Fruit fly (Drosophila melanogaster) whole organism, embryonic: ENCODE results near the gene Nsf2.

Experiments used
- C15 ChIP-seq: fragments of 200-800 bp; sonication (Bioruptor generic); IDR thresholded peaks from 3 replicates; pipeline ENCODE4 v1.3.6; 2022; ENCODE audit warnings: missing biosample characterization, missing genetic modification characterization
- CG10147 ChIP-seq: fragments of 200-800 bp; sonication (Bioruptor generic); optimal IDR thresholded peaks from 2 replicates; lab custom pipeline; 2019; ENCODE audit warnings: missing biosample characterization, mild to moderate bottlenecking, missing genetic modification characterization, moderate library complexity
- CG10209 ChIP-seq: fragments of 200-800 bp; sonication (Bioruptor generic); optimal IDR thresholded peaks from 3 replicates; lab custom pipeline; 2017; ENCODE audit warnings: missing biosample characterization, mild to moderate bottlenecking, missing genetic modification characterization, missing genetic modification reagents
- CG13624 ChIP-seq: fragments of 200-800 bp; sonication (Bioruptor generic); optimal IDR thresholded peaks from 2 replicates; lab custom pipeline; 2016; ENCODE audit warnings: missing biosample characterization, missing genetic modification characterization
- CG14710 ChIP-seq: fragments of 200-800 bp; sonication (Bioruptor generic); optimal IDR thresholded peaks from 3 replicates; lab custom pipeline; 2019; ENCODE audit warnings: missing biosample characterization, mild to moderate bottlenecking, missing genetic modification characterization, moderate library complexity
- CG14860 ChIP-seq: fragments of 200-800 bp; sonication (Bioruptor generic); IDR thresholded peaks from 3 replicates; pipeline ENCODE4 v1.3.6; 2022; ENCODE audit warnings: missing biosample characterization, missing genetic modification characterization; ENCODE audit not compliant: partially characterized antibody
- CG15601 ChIP-seq: fragments of 200-800 bp; sonication (Bioruptor generic); optimal IDR thresholded peaks from 3 replicates; lab custom pipeline; 2019; ENCODE audit warnings: missing biosample characterization, mild to moderate bottlenecking, missing genetic modification characterization, moderate library complexity
- CG15696 ChIP-seq: fragments of 200-800 bp; sonication (Bioruptor generic); optimal IDR thresholded peaks from 2 replicates; lab custom pipeline; 2019; ENCODE audit warnings: missing biosample characterization, mild to moderate bottlenecking, missing genetic modification characterization, moderate library complexity
- CG1603 ChIP-seq: fragments of 200-800 bp; sonication (Bioruptor generic); optimal IDR thresholded peaks from 2 replicates; lab custom pipeline; 2019; ENCODE audit warnings: missing biosample characterization, mild to moderate bottlenecking, missing genetic modification characterization, moderate library complexity
- CG18599 ChIP-seq: fragments of 200-800 bp; sonication (Bioruptor generic); optimal IDR thresholded peaks from 3 replicates; lab custom pipeline; 2017; ENCODE audit warnings: missing biosample characterization, missing genetic modification characterization, mild to moderate bottlenecking, moderate library complexity, missing genetic modification reagents
- CG31224 ChIP-seq: fragments of 200-800 bp; sonication (Bioruptor generic); IDR thresholded peaks from 2 replicates; pipeline ENCODE4 v1.3.6; 2022; ENCODE audit warnings: missing biosample characterization, missing genetic modification characterization
- CG32767 ChIP-seq: fragments of 200-800 bp; sonication (Bioruptor generic); IDR thresholded peaks from 2 replicates; pipeline ENCODE4 v1.3.6; 2022; ENCODE audit warnings: missing biosample characterization, missing genetic modification characterization
- CG33557 ChIP-seq: fragments of 200-800 bp; sonication (Bioruptor generic); optimal IDR thresholded peaks from 2 replicates; lab custom pipeline; 2019; ENCODE audit warnings: missing biosample characterization, mild to moderate bottlenecking, missing genetic modification characterization, moderate library complexity
- CG42726 ChIP-seq: fragments of 200-800 bp; sonication (Bioruptor generic); IDR thresholded peaks from 2 replicates; pipeline ENCODE4 v1.3.6; 2022; ENCODE audit warnings: missing biosample characterization, missing genetic modification characterization; ENCODE audit not compliant: partially characterized antibody
- CG4730 ChIP-seq: fragments of 200-800 bp; sonication (Bioruptor generic); IDR thresholded peaks from 2 replicates; pipeline ENCODE4 v1.3.6; 2022; ENCODE audit warnings: missing biosample characterization, missing genetic modification characterization
- CG6765 ChIP-seq: fragments of 200-800 bp; sonication (Bioruptor generic); optimal IDR thresholded peaks from 3 replicates; lab custom pipeline; 2017; ENCODE audit warnings: missing biosample characterization, mild to moderate bottlenecking, missing genetic modification characterization
- CG6854 ChIP-seq: fragments of 200-800 bp; sonication (Bioruptor generic); optimal IDR thresholded peaks from 3 replicates; lab custom pipeline; 2017; ENCODE audit warnings: missing biosample characterization, mild to moderate bottlenecking, missing genetic modification characterization
- CG7963 ChIP-seq: fragments of 200-800 bp; sonication (Bioruptor generic); IDR thresholded peaks from 3 replicates; pipeline ENCODE4 v1.3.6; 2022; ENCODE audit warnings: missing biosample characterization, missing genetic modification characterization; ENCODE audit not compliant: partially characterized antibody
- CG9609 ChIP-seq: fragments of 200-800 bp; sonication (Bioruptor generic); optimal IDR thresholded peaks from 3 replicates; lab custom pipeline; 2016; ENCODE audit warnings: missing biosample characterization, missing genetic modification characterization
- CG9932 ChIP-seq: fragments of 200-800 bp; sonication (Bioruptor generic); IDR thresholded peaks from 2 replicates; pipeline ENCODE4 v1.3.6; 2022; ENCODE audit warnings: missing biosample characterization, missing genetic modification characterization
- D19A ChIP-seq: fragments of 200-800 bp; optimal IDR thresholded peaks from 3 replicates; lab custom pipeline; 2019; ENCODE audit warnings: missing biosample characterization, mild to moderate bottlenecking, missing genetic modification characterization, moderate library complexity
- Dip3 ChIP-seq: fragments of 200-800 bp; sonication (Bioruptor generic); optimal IDR thresholded peaks from 3 replicates; lab custom pipeline; 2016; ENCODE audit warnings: missing biosample characterization, missing genetic modification characterization
- Eip74EF ChIP-seq, 2 experiments: fragments of 200-800 bp in 1 of 2; fragments of >200 bp in 1 of 2; sonication (Bioruptor generic) in 1 of 2; optimal IDR thresholded peaks; 2 replicates each; lab custom pipeline; 2017 to 2019; ENCODE audit warnings: missing biosample characterization in 2 of 2, missing genetic modification characterization in 2 of 2, mild to moderate bottlenecking in 1 of 2, moderate library complexity in 1 of 2
- HLH3B ChIP-seq: fragments of 200-800 bp; sonication (Bioruptor generic); IDR thresholded peaks from 2 replicates; pipeline ENCODE4 v1.3.6; 2022; ENCODE audit warnings: missing biosample characterization, missing genetic modification characterization
- Rfx ChIP-seq: fragments of 200-800 bp; sonication (Bioruptor generic); IDR thresholded peaks from 2 replicates; pipeline ENCODE4 v1.3.6; 2022; ENCODE audit warnings: missing biosample characterization, missing genetic modification characterization
- Sox100B ChIP-seq: fragments of 200-800 bp; sonication (Bioruptor generic); optimal IDR thresholded peaks from 3 replicates; lab custom pipeline; 2018; ENCODE audit warnings: missing biosample characterization, mild to moderate bottlenecking, missing genetic modification characterization
- Spps ChIP-seq: fragments of 200-800 bp; sonication (Bioruptor generic); optimal IDR thresholded peaks from 2 replicates; lab custom pipeline; 2018; ENCODE audit warnings: missing biosample characterization, mild to moderate bottlenecking, missing genetic modification characterization
- Sry-δ ChIP-seq: fragments of 200-800 bp; sonication (Bioruptor generic); optimal IDR thresholded peaks from 2 replicates; lab custom pipeline; 2016; ENCODE audit warnings: missing biosample characterization, missing genetic modification characterization
- Xbp1 ChIP-seq: fragments of 200-800 bp; sonication (Bioruptor generic); optimal IDR thresholded peaks from 3 replicates; lab custom pipeline; 2016; ENCODE audit warnings: missing biosample characterization, mild to moderate bottlenecking, missing genetic modification characterization
- ab ChIP-seq: fragments of 200-800 bp; sonication (Bioruptor generic); optimal IDR thresholded peaks from 2 replicates; lab custom pipeline; 2016; ENCODE audit warnings: missing biosample characterization, missing genetic modification characterization
- bab2 ChIP-seq: fragments of 200-800 bp; sonication (Bioruptor generic); optimal IDR thresholded peaks from 2 replicates; lab custom pipeline; 2016; ENCODE audit warnings: missing biosample characterization, missing genetic modification characterization
- br ChIP-seq: fragments of >200 bp; optimal IDR thresholded peaks from 2 replicates; lab custom pipeline; 2017
- fru ChIP-seq: fragments of >200 bp; optimal IDR thresholded peaks from 2 replicates; lab custom pipeline; 2017
- gcm2 ChIP-seq: fragments of 200-800 bp; sonication (Bioruptor generic); optimal IDR thresholded peaks from 2 replicates; lab custom pipeline; 2016; ENCODE audit warnings: missing biosample characterization, missing genetic modification characterization
- h ChIP-seq: fragments of >200 bp; optimal IDR thresholded peaks from 2 replicates; lab custom pipeline; 2017
- hb ChIP-seq: fragments of 200-800 bp; sonication (Bioruptor generic); IDR thresholded peaks from 3 replicates; pipeline ENCODE4 v1.3.6; 2022; ENCODE audit warnings: missing biosample characterization, missing genetic modification characterization; ENCODE audit not compliant: partially characterized antibody
- hkb ChIP-seq, 2 experiments: fragments of 200-800 bp in 1 of 2; fragments of >200 bp in 1 of 2; sonication (Bioruptor generic) in 1 of 2; IDR thresholded peaks in 1 of 2; optimal IDR thresholded peaks in 1 of 2; 2 replicates each; pipeline versions ENCODE4 v1.3.6 to Lab custom; 2017 to 2022; ENCODE audit warnings: missing biosample characterization in 1 of 2, missing genetic modification characterization in 1 of 2
- hth ChIP-seq: fragments of >200 bp; optimal IDR thresholded peaks from 2 replicates; lab custom pipeline; 2017; ENCODE audit warnings: inconsistent platforms
- ind ChIP-seq: fragments of 200-800 bp; sonication (Bioruptor generic); optimal IDR thresholded peaks from 3 replicates; lab custom pipeline; 2016; ENCODE audit warnings: missing biosample characterization, missing genetic modification characterization
- insv ChIP-seq, 2 experiments: fragments of 200-800 bp; sonication (Bioruptor generic); optimal IDR thresholded peaks; 3 replicates each; lab custom pipeline; 2016 to 2018; ENCODE audit warnings: missing biosample characterization in 2 of 2, missing genetic modification characterization in 2 of 2
- kah ChIP-seq: fragments of 200-800 bp; sonication (Bioruptor generic); optimal IDR thresholded peaks from 2 replicates; lab custom pipeline; 2018; ENCODE audit warnings: missing biosample characterization, mild to moderate bottlenecking, missing genetic modification characterization
- nom ChIP-seq: fragments of 200-800 bp; sonication (Bioruptor generic); optimal IDR thresholded peaks from 2 replicates; lab custom pipeline; 2017; ENCODE audit warnings: missing biosample characterization, missing genetic modification characterization, mild to moderate bottlenecking, moderate library complexity, missing genetic modification reagents
- onecut ChIP-seq: fragments of 200-800 bp; sonication (Bioruptor generic); IDR thresholded peaks from 2 replicates; pipeline ENCODE4 v1.3.6; 2022; ENCODE audit warnings: missing biosample characterization, missing genetic modification characterization
- pho ChIP-seq: fragments of 200-800 bp; sonication (Bioruptor generic); optimal IDR thresholded peaks from 2 replicates; lab custom pipeline; 2016; ENCODE audit warnings: missing biosample characterization, missing genetic modification characterization
- pnt ChIP-seq: fragments of 200-800 bp; sonication (Bioruptor generic); optimal IDR thresholded peaks from 3 replicates; lab custom pipeline; 2016; ENCODE audit warnings: missing biosample characterization, missing genetic modification characterization
- psq ChIP-seq: fragments of 200-800 bp; sonication (Bioruptor generic); optimal IDR thresholded peaks from 2 replicates; lab custom pipeline; 2017; ENCODE audit warnings: missing biosample characterization, missing genetic modification characterization
- sc ChIP-seq, 3 experiments: fragments of >200 bp in 2 of 3; fragments of 200-800 bp in 1 of 3; sonication (Bioruptor generic) in 1 of 3; optimal IDR thresholded peaks; 2 replicates in 2 of 3; 3 replicates in 1 of 3; lab custom pipeline; 2017; ENCODE audit warnings: mild to moderate bottlenecking in 1 of 3, missing biosample characterization in 1 of 3, missing genetic modification characterization in 1 of 3, missing genetic modification reagents in 1 of 3
- schlank ChIP-seq: fragments of 200-800 bp; sonication (Bioruptor generic); optimal IDR thresholded peaks from 2 replicates; lab custom pipeline; 2018; ENCODE audit warnings: missing biosample characterization, mild to moderate bottlenecking, missing genetic modification characterization
- sima ChIP-seq: fragments of 200-800 bp; sonication (Bioruptor generic); optimal IDR thresholded peaks from 2 replicates; lab custom pipeline; 2016; ENCODE audit warnings: missing biosample characterization, missing genetic modification characterization
- wek ChIP-seq: fragments of 200-800 bp; sonication (Bioruptor generic); optimal IDR thresholded peaks from 3 replicates; lab custom pipeline; 2018; ENCODE audit warnings: missing biosample characterization, mild to moderate bottlenecking, missing genetic modification characterization, moderate library complexity
- zen2 ChIP-seq: fragments of 200-800 bp; sonication (Bioruptor generic); IDR thresholded peaks from 3 replicates; pipeline ENCODE4 v1.3.6; 2022; ENCODE audit warnings: missing biosample characterization, missing genetic modification characterization; ENCODE audit not compliant: partially characterized antibody

The Nsf2 gene

DNA sequence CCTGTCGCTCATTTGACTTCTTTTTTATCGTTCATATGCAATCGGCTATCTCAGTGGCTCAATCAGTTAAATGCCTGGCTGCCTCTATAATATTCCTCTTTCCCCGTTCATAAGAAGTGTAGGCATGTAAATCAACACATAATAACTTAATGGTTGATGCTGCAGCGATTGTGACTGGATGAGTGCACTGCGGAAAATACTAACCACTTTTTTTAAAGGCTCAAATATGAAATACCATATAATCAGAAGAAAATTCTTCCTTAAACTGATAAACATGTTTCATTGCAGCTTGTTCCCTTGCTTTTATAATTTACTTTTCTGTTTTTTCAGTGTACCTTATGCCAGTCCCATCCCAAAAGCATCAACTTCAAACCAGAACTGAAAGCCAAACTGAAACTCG lies 47.1 kb upstream of the Nsf2 start (continued):
- TF ChIP-seq CG15696 (no peak), Eip74EF (GFP tag; optimal IDR thresholded peaks at IDR 0.05; lab: Kevin White, UChicago) (no peak), CG9609 (GFP tag; lab: Kevin White, UChicago) (no peak), zen2 (GFP tag; lab: Robert Waterston, UW) (no peak), CG10209 (no peak), CG15601 (peak; percentile 29), CG7963 (GFP tag; lab: Robert Waterston, UW) (no peak), CG4730 (GFP tag; lab: Robert Waterston, UW) (no peak), insv (GFP tag; optimal IDR thresholded peaks at IDR 0.05; lab: Kevin White, UChicago) (no peak), psq (GFP tag; lab: Kevin White, UChicago) (no peak), CG33557 (GFP tag; lab: Kevin White, UChicago) (no peak), CG14710 (tag; lab: Kevin White, UChicago) (peak; percentile 48), Dip3 (GFP tag; lab: Kevin White, UChicago) (no peak), CG6854 (GFP tag; lab: Kevin White, UChicago) (no peak), onecut (GFP tag; lab: Robert Waterston, UW) (no peak), CG9932 (GFP tag; lab: Robert Waterston, UW) (no peak), ind (no peak), schlank (tag; lab: Kevin White, UChicago) (no peak), kah (GFP tag; lab: Kevin White, UChicago) (no peak), fru (no peak), ab (GFP tag; lab: Kevin White, UChicago) (no peak), pho (no peak), nom (no peak), hkb (optimal IDR thresholded peaks at IDR 0.05; lab: Kevin White, UChicago) (no peak), hkb (GFP tag; IDR thresholded peaks at IDR 0.05; lab: Robert Waterston, UW) (peak; percentile 12; the same call in 1 of the 2 replicates), CG13624 (GFP tag; lab: Kevin White, UChicago) (no peak), sima (no peak), Sry-δ (GFP tag; lab: Kevin White, UChicago) (no peak), D19A (tag; lab: Kevin White, UChicago) (peak; percentile 33), sc (optimal IDR thresholded peaks at IDR 0.05; lab: Kevin White, UChicago) (no peak), sc (GFP tag; optimal IDR thresholded peaks at IDR 0.05; lab: Kevin White, UChicago) (peak; percentile 11), Sox100B (GFP tag; lab: Kevin White, UChicago) (peak; percentile 15), CG42726 (no peak), wek (GFP tag; lab: Kevin White, UChicago) (no peak), C15 (GFP tag; lab: Robert Waterston, UW) (no peak), CG14860 (GFP tag; lab: Robert Waterston, UW) (no peak), pnt (GFP tag; lab: Kevin White, UChicago) (peak; percentile 19), gcm2 (GFP tag; lab: Kevin White, UChicago) (no peak), Xbp1 (GFP tag; lab: Kevin White, UChicago) (no peak), CG18599 (no peak), hb (no peak), CG6765 (GFP tag; lab: Kevin White, UChicago) (no peak), Spps (tag; lab: Kevin White, UChicago) (peak; percentile 28), br (no peak), CG1603 (tag; lab: Kevin White, UChicago) (peak; percentile 4), Rfx (GFP tag; lab: Robert Waterston, UW) (no peak), CG10147 (GFP tag; lab: Kevin White, UChicago) (no peak), h (lab: Kevin White, UChicago) (no peak), bab2 (no peak), CG31224 (no peak), CG32767 (GFP tag; lab: Robert Waterston, UW) (0 out of 2 replicates have a peak, but pooled peaks have one; percentile 10), hth (lab: Kevin White, UChicago) (no peak), HLH3B (GFP tag; lab: Robert Waterston, UW) (peak; percentile 33; the same call in 1 of the 2 replicates)
